Fruit fly (Drosophila melanogaster) whole organism, embryonic: Measurements from ENCODE around the gene CG17376.

Source experiments
- C15 ChIP-seq: fragments of 200-800 bp; sonication (Bioruptor generic); IDR thresholded peaks from 3 replicates; pipeline ENCODE4 v1.3.6; 2022; ENCODE audit warnings: missing biosample characterization, missing genetic modification characterization
- CG10543 ChIP-seq: fragments of 200-800 bp; sonication (Bioruptor generic); optimal IDR thresholded peaks from 3 replicates; lab custom pipeline; 2017; ENCODE audit warnings: missing biosample characterization, mild to moderate bottlenecking, missing genetic modification characterization, moderate library complexity
- CG12219 ChIP-seq: fragments of 200-800 bp; sonication (Bioruptor generic); optimal IDR thresholded peaks from 3 replicates; lab custom pipeline; 2018; ENCODE audit warnings: missing biosample characterization, mild to moderate bottlenecking, missing genetic modification characterization
- CG12744 ChIP-seq: fragments of 200-800 bp; sonication (Bioruptor generic); optimal IDR thresholded peaks from 2 replicates; lab custom pipeline; 2016; ENCODE audit warnings: missing biosample characterization, missing genetic modification characterization
- CG12769 ChIP-seq: fragments of 200-800 bp; sonication (Bioruptor generic); optimal IDR thresholded peaks from 2 replicates; lab custom pipeline; 2019; ENCODE audit warnings: missing biosample characterization, mild to moderate bottlenecking, missing genetic modification characterization, moderate library complexity
- CG17568 ChIP-seq: fragments of 200-800 bp; sonication (Bioruptor generic); optimal IDR thresholded peaks from 2 replicates; lab custom pipeline; 2018; ENCODE audit warnings: missing biosample characterization, mild to moderate bottlenecking, missing genetic modification characterization, moderate library complexity
- CG1832 ChIP-seq: fragments of 200-800 bp; sonication (Bioruptor generic); optimal IDR thresholded peaks from 2 replicates; lab custom pipeline; 2017; ENCODE audit warnings: missing biosample characterization, mild to moderate bottlenecking, missing genetic modification characterization, inconsistent platforms
- CG2875 ChIP-seq: fragments of 200-800 bp; sonication (Bioruptor generic); optimal IDR thresholded peaks from 2 replicates; lab custom pipeline; 2017; ENCODE audit warnings: missing biosample characterization, mild to moderate bottlenecking, missing genetic modification characterization, missing genetic modification reagents
- CG32532 ChIP-seq: fragments of 200-800 bp; sonication (Bioruptor generic); IDR thresholded peaks from 2 replicates; pipeline ENCODE4 v1.3.6; 2022; ENCODE audit warnings: missing biosample characterization, missing genetic modification characterization
- CG32767 ChIP-seq: fragments of 200-800 bp; sonication (Bioruptor generic); IDR thresholded peaks from 2 replicates; pipeline ENCODE4 v1.3.6; 2022; ENCODE audit warnings: missing biosample characterization, missing genetic modification characterization
- CG4328 ChIP-seq: fragments of 200-800 bp; sonication (Bioruptor generic); optimal IDR thresholded peaks from 3 replicates; lab custom pipeline; 2017; ENCODE audit warnings: missing biosample characterization, missing genetic modification reagents, missing genetic modification characterization
- CG6254 ChIP-seq: fragments of 200-800 bp; sonication (Bioruptor generic); optimal IDR thresholded peaks from 3 replicates; lab custom pipeline; 2017; ENCODE audit warnings: mild to moderate bottlenecking, missing biosample characterization, missing genetic modification reagents, missing genetic modification characterization
- CG7839 ChIP-seq: fragments of 200-800 bp; sonication (Bioruptor generic); optimal IDR thresholded peaks from 3 replicates; lab custom pipeline; 2018; ENCODE audit warnings: missing biosample characterization, mild to moderate bottlenecking, missing genetic modification characterization, moderate library complexity
- CrebB ChIP-seq: fragments of 200-800 bp; sonication (Bioruptor generic); optimal IDR thresholded peaks from 3 replicates; lab custom pipeline; 2018; ENCODE audit warnings: missing biosample characterization, mild to moderate bottlenecking, missing genetic modification characterization
- Dbx ChIP-seq: fragments of 200-800 bp; sonication (Bioruptor generic); IDR thresholded peaks from 3 replicates; pipeline ENCODE4 v1.3.6; 2022; ENCODE audit warnings: missing biosample characterization, missing genetic modification characterization
- Dref ChIP-seq: fragments of 200-800 bp; sonication (Bioruptor generic); IDR thresholded peaks from 2 replicates; pipeline ENCODE4 v1.3.6; 2022; ENCODE audit warnings: missing biosample characterization, missing genetic modification characterization
- Hey ChIP-seq: fragments of 200-800 bp; sonication (Bioruptor generic); optimal IDR thresholded peaks from 3 replicates; lab custom pipeline; 2018; ENCODE audit warnings: missing biosample characterization, mild to moderate bottlenecking, missing genetic modification characterization
- HmgD ChIP-seq: fragments of 200-800 bp; sonication (Bioruptor generic); optimal IDR thresholded peaks from 3 replicates; lab custom pipeline; 2016; ENCODE audit warnings: missing biosample characterization, missing genetic modification characterization
- MBD-R2 ChIP-seq: fragments of 200-800 bp; sonication (Bioruptor generic); IDR thresholded peaks from 2 replicates; pipeline ENCODE4 v1.3.6; 2022; ENCODE audit warnings: missing biosample characterization, missing genetic modification characterization
- MESR4 ChIP-seq: fragments of 200-800 bp; sonication (Bioruptor generic); optimal IDR thresholded peaks from 2 replicates; lab custom pipeline; 2018; ENCODE audit warnings: missing biosample characterization, mild to moderate bottlenecking, missing genetic modification characterization, moderate library complexity
- Med ChIP-seq: fragments of 200-800 bp; sonication (Bioruptor generic); peaks from one replicate; lab custom pipeline; 2016; ENCODE audit warnings: missing biosample characterization, missing genetic modification characterization, mild to moderate bottlenecking, inconsistent platforms, moderate library complexity
- Myb ChIP-seq: fragments of 200-800 bp; sonication (Bioruptor generic); optimal IDR thresholded peaks from 2 replicates; lab custom pipeline; 2016; ENCODE audit warnings: missing biosample characterization, missing genetic modification characterization
- NFAT ChIP-seq: fragments of 200-800 bp; sonication (Bioruptor generic); IDR thresholded peaks from 2 replicates; pipeline ENCODE4 v1.3.6; 2022; ENCODE audit warnings: missing biosample characterization, missing genetic modification characterization
- Nf-YB ChIP-seq: fragments of 200-800 bp; sonication (Bioruptor generic); optimal IDR thresholded peaks from 3 replicates; lab custom pipeline; 2019; ENCODE audit warnings: missing biosample characterization, mild to moderate bottlenecking, missing genetic modification characterization, moderate library complexity
- Poxn ChIP-seq: fragments of 200-800 bp; sonication (Bioruptor generic); IDR thresholded peaks from 2 replicates; pipeline ENCODE4 v1.3.6; 2022; ENCODE audit warnings: missing biosample characterization, missing genetic modification characterization
- Ptx1 ChIP-seq: fragments of 200-800 bp; sonication (Bioruptor generic); IDR thresholded peaks from 2 replicates; pipeline ENCODE4 v1.3.6; 2022; ENCODE audit warnings: missing biosample characterization, missing genetic modification characterization
- Ravus ChIP-seq: fragments of 200-800 bp; sonication (Bioruptor generic); IDR thresholded peaks from 2 replicates; pipeline ENCODE4 v1.3.6; 2022; ENCODE audit warnings: missing biosample characterization, missing genetic modification characterization
- al ChIP-seq: fragments of 200-800 bp; sonication (Bioruptor generic); IDR thresholded peaks from 2 replicates; pipeline ENCODE4 v1.3.6; 2022; ENCODE audit warnings: missing biosample characterization, missing genetic modification characterization
- ara ChIP-seq: fragments of 200-800 bp; sonication (Bioruptor generic); IDR thresholded peaks from 2 replicates; pipeline ENCODE4 v1.3.6; 2022; ENCODE audit warnings: missing biosample characterization, missing genetic modification characterization
- cato ChIP-seq: fragments of 200-800 bp; sonication (Bioruptor generic); optimal IDR thresholded peaks from 2 replicates; lab custom pipeline; 2016; ENCODE audit warnings: missing biosample characterization, missing genetic modification characterization, borderline replicate concordance
- croc ChIP-seq: fragments of 200-800 bp; sonication (Bioruptor generic); conservative IDR thresholded peaks from 3 replicates; pipeline ENCODE4 v1.3.6; 2022; ENCODE audit warnings: missing biosample characterization, missing genetic modification characterization
- crol ChIP-seq: fragments of 200-800 bp; sonication (Bioruptor generic); IDR thresholded peaks from 2 replicates; pipeline ENCODE4 v1.3.6; 2022; ENCODE audit warnings: missing biosample characterization, missing genetic modification characterization
- dysf ChIP-seq: fragments of 200-800 bp; sonication (Bioruptor generic); IDR thresholded peaks from 3 replicates; pipeline ENCODE4 v1.3.6; 2022; ENCODE audit warnings: missing biosample characterization, missing genetic modification characterization
- eyg ChIP-seq: fragments of 200-800 bp; sonication (Bioruptor generic); optimal IDR thresholded peaks from 3 replicates; lab custom pipeline; 2016; ENCODE audit warnings: missing biosample characterization, missing genetic modification characterization
- fd102C ChIP-seq: fragments of 200-800 bp; sonication (Bioruptor generic); optimal IDR thresholded peaks from 2 replicates; lab custom pipeline; 2018; ENCODE audit warnings: missing biosample characterization, mild to moderate bottlenecking, missing genetic modification characterization, moderate library complexity
- hb ChIP-seq: fragments of 200-800 bp; sonication (Bioruptor generic); IDR thresholded peaks from 3 replicates; pipeline ENCODE4 v1.3.6; 2022; ENCODE audit warnings: missing biosample characterization, missing genetic modification characterization; ENCODE audit not compliant: partially characterized antibody
- knrl ChIP-seq: fragments of 200-800 bp; sonication (Bioruptor generic); IDR thresholded peaks from 3 replicates; pipeline ENCODE4 v1.3.6; 2022; ENCODE audit warnings: missing biosample characterization, missing genetic modification characterization; ENCODE audit not compliant: partially characterized antibody
- nau ChIP-seq: fragments of 200-800 bp; sonication (Bioruptor generic); optimal IDR thresholded peaks from 3 replicates; lab custom pipeline; 2017; ENCODE audit warnings: missing biosample characterization, mild to moderate bottlenecking, missing genetic modification characterization, missing genetic modification reagents
- onecut ChIP-seq: fragments of 200-800 bp; sonication (Bioruptor generic); IDR thresholded peaks from 2 replicates; pipeline ENCODE4 v1.3.6; 2022; ENCODE audit warnings: missing biosample characterization, missing genetic modification characterization
- org-1 ChIP-seq: fragments of 200-800 bp; sonication (Bioruptor generic); optimal IDR thresholded peaks from 2 replicates; lab custom pipeline; 2017; ENCODE audit warnings: missing biosample characterization, missing genetic modification characterization
- peb ChIP-seq: fragments of 200-800 bp; sonication (Bioruptor generic); IDR thresholded peaks from 2 replicates; pipeline ENCODE4 v1.3.6; 2022; ENCODE audit warnings: missing biosample characterization, missing genetic modification characterization
- repo ChIP-seq: fragments of 200-800 bp; sonication (Bioruptor generic); optimal IDR thresholded peaks from 2 replicates; lab custom pipeline; 2016; ENCODE audit warnings: missing biosample characterization, missing genetic modification characterization
- row ChIP-seq: fragments of 200-800 bp; sonication (Bioruptor generic); IDR thresholded peaks from 3 replicates; pipeline ENCODE4 v1.3.6; 2022; ENCODE audit warnings: missing biosample characterization, missing genetic modification characterization
- sens-2 ChIP-seq: fragments of 200-800 bp; sonication (Bioruptor generic); IDR thresholded peaks from 2 replicates; pipeline ENCODE4 v1.3.6; 2022; ENCODE audit warnings: missing biosample characterization, missing genetic modification characterization
- slbo ChIP-seq: fragments of 200-800 bp; sonication (Bioruptor generic); IDR thresholded peaks from 2 replicates; pipeline ENCODE4 v1.3.6; 2022; ENCODE audit warnings: missing biosample characterization, missing genetic modification characterization
- slou ChIP-seq: fragments of 200-800 bp; sonication (Bioruptor generic); optimal IDR thresholded peaks from 3 replicates; lab custom pipeline; 2016; ENCODE audit warnings: missing biosample characterization, missing genetic modification characterization
- stc ChIP-seq: fragments of 200-800 bp; sonication (Bioruptor generic); IDR thresholded peaks from 2 replicates; pipeline ENCODE4 v1.3.6; 2022; ENCODE audit warnings: missing biosample characterization, missing genetic modification characterization
- sug ChIP-seq: fragments of 200-800 bp; optimal IDR thresholded peaks from 2 replicates; lab custom pipeline; 2019; ENCODE audit warnings: missing biosample characterization, mild to moderate bottlenecking, missing genetic modification characterization, moderate library complexity
- vnd ChIP-seq: fragments of 200-800 bp; sonication (Bioruptor generic); IDR thresholded peaks from 3 replicates; pipeline ENCODE4 v1.3.6; 2022; ENCODE audit warnings: missing biosample characterization, missing genetic modification characterization; ENCODE audit not compliant: partially characterized antibody
- wdn ChIP-seq: fragments of 200-800 bp; sonication (Bioruptor generic); IDR thresholded peaks from 2 replicates; pipeline ENCODE4 v1.3.6; 2022; ENCODE audit warnings: missing biosample characterization, missing genetic modification characterization
- z ChIP-seq: fragments of 200-800 bp; sonication (Bioruptor generic); IDR thresholded peaks from 3 replicates; pipeline ENCODE4 v1.3.6; 2022; ENCODE audit warnings: missing biosample characterization, missing genetic modification characterization

The CG17376 gene

dm6 chr2L:6833661-6834073, 33.0 kb upstream of the CG17376 start (continued):
- TF ChIP-seq MESR4 (GFP tag; lab: Kevin White, UChicago) (no peak), slou (GFP tag; lab: Kevin White, UChicago) (no peak), peb (GFP tag; lab: Robert Waterston, UW) (no peak), slbo (peak; percentile 48), ara (GFP tag; lab: Robert Waterston, UW) (no peak), CG12769 (tag; lab: Kevin White, UChicago) (no peak), Dbx (no peak), wdn (GFP tag; lab: Robert Waterston, UW) (no peak), CrebB (tag; lab: Kevin White, UChicago) (no peak), CG32532 (peak; percentile 28; the same call in 1 of the 2 replicates), CG4328 (GFP tag; lab: Kevin White, UChicago) (peak; percentile 7), croc (GFP tag; lab: Robert Waterston, UW) (no peak), nau (no peak), stc (GFP tag; lab: Robert Waterston, UW) (peak; percentile 52; the same call in 1 of the 2 replicates), CG12219 (no peak), CG6254 (no peak), CG2875 (GFP tag; lab: Kevin White, UChicago) (no peak), vnd (GFP tag; lab: Robert Waterston, UW) (no peak), sens-2 (peak; percentile 99), Nf-YB (peak; percentile 99), Ravus (GFP tag; lab: Robert Waterston, UW) (no peak), al (GFP tag; lab: Robert Waterston, UW) (no peak), HmgD (GFP tag; lab: Kevin White, UChicago) (no peak), Poxn (GFP tag; lab: Robert Waterston, UW) (no peak), MBD-R2 (no peak), CG17568 (GFP tag; lab: Kevin White, UChicago) (no peak), sug (tag; lab: Kevin White, UChicago) (peak; percentile 44), z (peak; percentile 77), org-1 (GFP tag; lab: Kevin White, UChicago) (no peak), fd102C (GFP tag; lab: Kevin White, UChicago) (no peak), Ptx1 (no peak), repo (GFP tag; lab: Kevin White, UChicago) (no peak), knrl (GFP tag; lab: Robert Waterston, UW) (no peak), CG32767 (GFP tag; lab: Robert Waterston, UW) (0 out of 2 replicates have a peak, but pooled peaks have one; percentile 7), eyg (GFP tag; lab: Kevin White, UChicago) (no peak), Hey (tag; lab: Kevin White, UChicago) (peak; percentile 3), row (no peak), Med (GFP tag; lab: Kevin White, UChicago) (peak; percentile 18), CG10543 (GFP tag; lab: Kevin White, UChicago) (no peak), NFAT (GFP tag; lab: Robert Waterston, UW) (no peak), C15 (GFP tag; lab: Robert Waterston, UW) (no peak), dysf (GFP tag; lab: Robert Waterston, UW) (0 out of 3 replicates have a peak, but pooled peaks have one; percentile 25), hb (no peak), Dref (GFP tag; lab: Robert Waterston, UW) (no peak), CG12744 (GFP tag; lab: Kevin White, UChicago) (no peak), crol (GFP tag; lab: Robert Waterston, UW) (peak; percentile 58), cato (GFP tag; lab: Kevin White, UChicago) (no peak), CG1832 (peak; percentile 86), onecut (GFP tag; lab: Robert Waterston, UW) (peak; percentile 35; the same call in 1 of the 2 replicates), Myb (GFP tag; lab: Kevin White, UChicago) (no peak), CG7839 (tag; lab: Kevin White, UChicago) (no peak)
